Worm (Caenorhabditis elegans) whole organism, young adult: Measurements from ENCODE around the gene crls-1.

Experiments used
- B0019.2 ChIP-seq: fragments of 200-800 bp; sonication (Bioruptor generic); conservative IDR thresholded peaks from 2 replicates; pipeline ENCODE4 v1.3.6; 2022; ENCODE audit warnings: missing genetic modification reagents, missing genetic modification characterization, missing compliant biosample characterization
- C17E4.6 ChIP-seq: fragments of 200-800 bp; sonication (Bioruptor generic); IDR thresholded peaks from 2 replicates; pipeline ENCODE4 v1.3.6; 2022; ENCODE audit warnings: missing genetic modification reagents, missing genetic modification characterization, missing compliant biosample characterization
- D2030.7 ChIP-seq: fragments of 200-800 bp; sonication (Bioruptor generic); IDR thresholded peaks from 2 replicates; pipeline ENCODE4 v1.3.6; 2022; ENCODE audit warnings: missing genetic modification reagents, missing genetic modification characterization, missing compliant biosample characterization
- F23B12.7 ChIP-seq: sonication (generic microtip); optimal IDR thresholded peaks from 2 replicates; lab custom pipeline; 2017; ENCODE audit warnings: missing genetic modification characterization, mild to moderate bottlenecking, missing compliant biosample characterization, antibody characterized with exemption, moderate library complexity; ENCODE audit not compliant: insufficient read depth
- F37B4.10 ChIP-seq: fragments of 200-800 bp; sonication (Bioruptor generic); IDR thresholded peaks from 2 replicates; pipeline ENCODE4 v1.3.6; 2022; ENCODE audit warnings: missing genetic modification characterization, missing compliant biosample characterization
- F55B11.4 ChIP-seq: sonication (generic microtip); optimal IDR thresholded peaks from 2 replicates; lab custom pipeline; 2016; ENCODE audit warnings: missing compliant biosample characterization, missing genetic modification characterization, borderline replicate concordance; ENCODE audit not compliant: insufficient read depth
- K11D2.4 ChIP-seq: fragments of 200-800 bp; sonication (Bioruptor generic); IDR thresholded peaks from 2 replicates; pipeline ENCODE4 v1.3.6; 2022; ENCODE audit warnings: missing genetic modification reagents, missing genetic modification characterization, missing compliant biosample characterization
- T26A5.8 ChIP-seq: sonication (generic microtip); optimal IDR thresholded peaks from 2 replicates; lab custom pipeline; 2016; ENCODE audit warnings: missing genetic modification characterization, missing compliant biosample characterization
- Y56A3A.18 ChIP-seq: fragments of 200-800 bp; sonication (Bioruptor generic); IDR thresholded peaks from 2 replicates; pipeline ENCODE4 v1.3.6; 2022; ENCODE audit warnings: missing genetic modification reagents, missing genetic modification characterization, missing compliant biosample characterization
- Y79H2A.3 ChIP-seq: fragments of 200-800 bp; sonication (Bioruptor generic); conservative IDR thresholded peaks from 2 replicates; pipeline ENCODE4 v1.3.6; 2022; ENCODE audit warnings: missing genetic modification reagents, missing genetic modification characterization, missing compliant biosample characterization
- Y95B8A.8 ChIP-seq: fragments of 200-800 bp; sonication (Bioruptor generic); IDR thresholded peaks from 2 replicates; pipeline ENCODE4 v1.3.6; 2022; ENCODE audit warnings: missing genetic modification reagents, missing genetic modification characterization, missing compliant biosample characterization
- aptf-2 ChIP-seq: fragments of 200-800 bp; sonication (Bioruptor generic); conservative IDR thresholded peaks from 2 replicates; pipeline ENCODE4 v1.3.6; 2022; ENCODE audit warnings: missing genetic modification reagents, missing genetic modification characterization, missing compliant biosample characterization
- attf-3 ChIP-seq: fragments of 200-800 bp; sonication (Bioruptor generic); conservative IDR thresholded peaks from 2 replicates; pipeline ENCODE4 v1.3.6; 2022; ENCODE audit warnings: missing genetic modification reagents, missing genetic modification characterization, missing compliant biosample characterization
- attf-5 ChIP-seq: fragments of 200-800 bp; sonication (Bioruptor generic); optimal IDR thresholded peaks from 2 replicates; lab custom pipeline; 2018; ENCODE audit warnings: mild to moderate bottlenecking, missing genetic modification characterization, missing compliant biosample characterization
- bed-1 ChIP-seq: fragments of 200-800 bp; sonication (Bioruptor generic); IDR thresholded peaks from 2 replicates; pipeline ENCODE4 v1.3.6; 2022; ENCODE audit warnings: missing genetic modification reagents, missing genetic modification characterization, missing compliant biosample characterization
- cebp-1 ChIP-seq, 2 experiments: fragments of 200-800 bp in 1 of 2; sonication (Bioruptor generic) in 1 of 2; sonication (generic microtip) in 1 of 2; IDR thresholded peaks in 1 of 2; optimal IDR thresholded peaks in 1 of 2; 2 replicates each; pipeline versions ENCODE4 v1.3.6 to Lab custom; 2017 to 2022; ENCODE audit warnings: missing compliant biosample characterization in 2 of 2, missing genetic modification characterization in 2 of 2, mild to moderate bottlenecking in 1 of 2, missing genetic modification reagents in 1 of 2, moderate library complexity in 1 of 2
- cebp-2 ChIP-seq: fragments of 200-800 bp; sonication (Bioruptor generic); IDR thresholded peaks from 2 replicates; pipeline ENCODE4 v1.3.6; 2022; ENCODE audit warnings: missing genetic modification characterization, missing compliant biosample characterization
- dox-1 ChIP-seq: fragments of 200-800 bp; sonication (Bioruptor generic); IDR thresholded peaks from 2 replicates; pipeline ENCODE4 v1.3.6; 2022; ENCODE audit warnings: missing genetic modification reagents, missing genetic modification characterization, missing compliant biosample characterization
- egl-18 ChIP-seq: fragments of 200-800 bp; sonication (Bioruptor generic); IDR thresholded peaks from 2 replicates; pipeline ENCODE4 v1.3.6; 2022; ENCODE audit warnings: missing genetic modification reagents, missing genetic modification characterization, missing compliant biosample characterization
- egrh-3 ChIP-seq: fragments of 200-800 bp; sonication (Bioruptor generic); IDR thresholded peaks from 2 replicates; pipeline ENCODE4 v1.3.6; 2022; ENCODE audit warnings: missing genetic modification reagents, missing genetic modification characterization, missing compliant biosample characterization
- ets-4 ChIP-seq: fragments of 200-800 bp; sonication (Bioruptor generic); optimal IDR thresholded peaks from 2 replicates; lab custom pipeline; 2018; ENCODE audit warnings: mild to moderate bottlenecking, missing genetic modification characterization, missing compliant biosample characterization
- him-1 ChIP-seq: sonication (generic microtip); optimal IDR thresholded peaks from 2 replicates; lab custom pipeline; 2016; ENCODE audit warnings: missing genotype, missing genetic modification reagents, missing genetic modification characterization, missing compliant biosample characterization
- hlh-12 ChIP-seq: sonication (generic microtip); optimal IDR thresholded peaks from 2 replicates; lab custom pipeline; 2016; ENCODE audit warnings: missing genetic modification characterization, missing compliant biosample characterization
- hlh-26 ChIP-seq: fragments of 200-800 bp; sonication (Bioruptor generic); conservative IDR thresholded peaks from 2 replicates; pipeline ENCODE4 v1.3.6; 2022; ENCODE audit warnings: missing genetic modification reagents, missing genetic modification characterization, missing compliant biosample characterization
- hsf-1 ChIP-seq: fragments of 200-800 bp; sonication (Bioruptor generic); IDR thresholded peaks from 2 replicates; pipeline ENCODE4 v1.3.6; 2022; ENCODE audit warnings: missing genetic modification reagents, missing genetic modification characterization, missing compliant biosample characterization
- let-526 ChIP-seq: fragments of 200-800 bp; sonication (Bioruptor generic); IDR thresholded peaks from 2 replicates; pipeline ENCODE4 v1.3.6; 2022; ENCODE audit warnings: missing genetic modification reagents, missing genetic modification characterization, missing compliant biosample characterization
- lin-40 ChIP-seq: sonication (generic microtip); optimal IDR thresholded peaks from 2 replicates; lab custom pipeline; 2016; ENCODE audit warnings: missing genetic modification characterization, mild to moderate bottlenecking, missing compliant biosample characterization, missing genotype, missing genetic modification reagents
- lir-1 ChIP-seq: fragments of 200-800 bp; sonication (Bioruptor generic); conservative IDR thresholded peaks from 2 replicates; pipeline ENCODE4 v1.3.6; 2022; ENCODE audit warnings: missing genetic modification reagents, missing genetic modification characterization, missing compliant biosample characterization
- lsl-1 ChIP-seq: fragments of 200-800 bp; sonication (Bioruptor generic); optimal IDR thresholded peaks from 2 replicates; lab custom pipeline; 2018; ENCODE audit warnings: mild to moderate bottlenecking, missing genetic modification characterization, moderate library complexity, missing compliant biosample characterization
- lsy-27 ChIP-seq: sonication (generic microtip); optimal IDR thresholded peaks from 2 replicates; lab custom pipeline; 2017; ENCODE audit warnings: missing genetic modification characterization, mild to moderate bottlenecking, missing compliant biosample characterization, antibody characterized with exemption, missing genotype, borderline replicate concordance; ENCODE audit not compliant: insufficient read depth
- madf-10 ChIP-seq: sonication (generic microtip); optimal IDR thresholded peaks from 2 replicates; lab custom pipeline; 2016; ENCODE audit warnings: mild to moderate bottlenecking, missing genetic modification characterization, missing compliant biosample characterization
- madf-3 ChIP-seq: fragments of 200-800 bp; sonication (Bioruptor generic); IDR thresholded peaks from 2 replicates; pipeline ENCODE4 v1.3.6; 2022; ENCODE audit warnings: missing genetic modification reagents, missing genetic modification characterization, missing compliant biosample characterization
- mcd-1 ChIP-seq: fragments of 200-800 bp; sonication (Bioruptor generic); IDR thresholded peaks from 2 replicates; pipeline ENCODE4 v1.3.6; 2022; ENCODE audit warnings: missing genetic modification reagents, missing genetic modification characterization, missing compliant biosample characterization
- mes-4 ChIP-seq: sonication (generic microtip); optimal IDR thresholded peaks from 2 replicates; lab custom pipeline; 2016; ENCODE audit warnings: missing genotype, missing genetic modification characterization, missing compliant biosample characterization
- nhr-90 ChIP-seq: sonication (generic microtip); optimal IDR thresholded peaks from 2 replicates; lab custom pipeline; 2016; ENCODE audit warnings: missing genotype, mild to moderate bottlenecking, missing genetic modification characterization, missing compliant biosample characterization
- sea-2 ChIP-seq: fragments of 200-800 bp; sonication (Bioruptor generic); IDR thresholded peaks from 2 replicates; pipeline ENCODE4 v1.3.6; 2022; ENCODE audit warnings: missing genetic modification characterization, missing compliant biosample characterization
- snpc-1.3 ChIP-seq: sonication (generic microtip); optimal IDR thresholded peaks from 2 replicates; lab custom pipeline; 2017; ENCODE audit warnings: missing genetic modification characterization, mild to moderate bottlenecking, missing compliant biosample characterization, antibody characterized with exemption, moderate library complexity, missing genotype, missing genetic modification reagents; ENCODE audit not compliant: insufficient read depth
- snpc-4 ChIP-seq, 5 experiments: fragments of 150-350 bp in 1 of 5; sonication (generic microtip) in 4 of 5; optimal IDR thresholded peaks; 2 replicates each; lab custom pipeline; 2014 to 2018; ENCODE audit warnings: missing genetic modification characterization in 5 of 5, missing biosample characterization in 3 of 5, antibody characterized with exemption in 2 of 5, mild to moderate bottlenecking in 2 of 5, missing compliant biosample characterization in 2 of 5, missing genotype in 2 of 5, moderate library complexity in 2 of 5, missing genetic modification reagents in 1 of 5
- tbp1 ChIP-seq: fragments of 200-800 bp; sonication (Bioruptor generic); optimal IDR thresholded peaks from 2 replicates; lab custom pipeline; 2018; ENCODE audit warnings: mild to moderate bottlenecking, missing genetic modification characterization, missing compliant biosample characterization
- tlf-1 ChIP-seq: fragments of 200-800 bp; sonication (Bioruptor generic); optimal IDR thresholded peaks from 2 replicates; lab custom pipeline; 2018; ENCODE audit warnings: mild to moderate bottlenecking, missing genetic modification characterization, missing compliant biosample characterization
- zim-3 ChIP-seq: sonication (generic microtip); optimal IDR thresholded peaks from 2 replicates; lab custom pipeline; 2017; ENCODE audit warnings: mild to moderate bottlenecking, missing genetic modification characterization, moderate library complexity, missing compliant biosample characterization
- ztf-22 ChIP-seq: fragments of 200-800 bp; sonication (Bioruptor generic); optimal IDR thresholded peaks from 2 replicates; lab custom pipeline; 2018; ENCODE audit warnings: mild to moderate bottlenecking, missing genetic modification characterization, moderate library complexity, missing compliant biosample characterization
- ztf-25 ChIP-seq: fragments of 200-800 bp; sonication (Bioruptor generic); IDR thresholded peaks from 2 replicates; pipeline ENCODE4 v1.3.6; 2022; ENCODE audit warnings: missing genetic modification reagents, missing genetic modification characterization, missing compliant biosample characterization

Gene crls-1

ce11 chrIII:886726-887125 is 23.0 kb downstream of the crls-1 start, which contains the start of gene zer-1:
TSS of gene zer-1 (minus strand) at chrIII:886793.
- TF ChIP-seq egrh-3 (GFP tag; lab: Robert Waterston, UW) (no peak), egl-18 (GFP tag; lab: Robert Waterston, UW) (no peak), F55B11.4 (tag; lab: Kevin White, UChicago) (no peak), dox-1 (no peak), him-1 (tag; lab: Kevin White, UChicago) (no peak), hsf-1 (GFP tag; lab: Robert Waterston, UW) (no peak), C17E4.6 (no peak), F23B12.7 (tag; lab: Kevin White, UChicago) (no peak), ztf-25 (GFP tag; lab: Robert Waterston, UW) (no peak)

DNA sequence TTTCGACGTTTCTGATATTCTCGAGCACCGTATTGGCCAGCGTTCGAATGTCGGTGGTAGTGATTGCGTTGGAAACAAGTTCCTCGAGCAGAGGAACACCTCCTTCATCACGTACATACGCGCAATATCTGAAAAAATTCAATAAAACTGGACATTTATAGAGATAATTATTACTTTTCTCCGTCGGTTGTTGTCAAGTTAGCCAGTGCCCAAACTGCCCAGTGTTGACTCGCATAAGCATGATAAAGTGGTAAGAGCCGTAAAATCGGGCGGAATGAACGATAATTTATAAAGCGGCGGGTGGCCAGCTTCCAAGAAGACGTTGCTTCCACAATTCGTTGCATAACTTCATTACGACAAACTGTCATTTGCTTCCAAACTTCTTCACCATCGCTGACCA is 26.1 kb downstream of the crls-1 start:
- TF ChIP-seq C17E4.6 (no peak), egl-18 (GFP tag; lab: Robert Waterston, UW) (no peak), K11D2.4 (GFP tag; lab: Robert Waterston, UW) (no peak), let-526 (GFP tag; lab: Robert Waterston, UW) (no peak), Y95B8A.8 (GFP tag; lab: Robert Waterston, UW) (no peak), Y56A3A.18 (GFP tag; lab: Robert Waterston, UW) (no peak), madf-10 (tag; lab: Kevin White, UChicago) (no peak), D2030.7 (GFP tag; lab: Robert Waterston, UW) (no peak), hlh-12 (tag; lab: Kevin White, UChicago) (no peak), ztf-22 (GFP tag; lab: Kevin White, UChicago) (no peak)

- no peak for TF ChIP-seq snpc-1.3 (tag; lab: Kevin White, UChicago)
- no peak for TF ChIP-seq ets-4
- TF ChIP-seq cebp-1 (GFP tag; IDR thresholded peaks at IDR 0.05; lab: Robert Waterston, UW) = no peak
- TF ChIP-seq cebp-1 (tag; optimal IDR thresholded peaks at IDR 0.05; lab: Kevin White, UChicago) = peak; percentile 19
- no peak for TF ChIP-seq nhr-90
- no peak for TF ChIP-seq let-526 (GFP tag; lab: Robert Waterston, UW)
- peak; percentile 33 for TF ChIP-seq lsl-1 (GFP tag; lab: Kevin White, UChicago)
- TF ChIP-seq F37B4.10 (GFP tag; lab: Robert Waterston, UW) = no peak
- TF ChIP-seq T26A5.8 = no peak
- peak; percentile 15 for TF ChIP-seq tbp1 (GFP tag; lab: Kevin White, UChicago)
- no peak for TF ChIP-seq attf-3 (GFP tag; lab: Robert Waterston, UW)
- TF ChIP-seq attf-5 (GFP tag; lab: Kevin White, UChicago) = no peak
- no peak for TF ChIP-seq bed-1 (GFP tag; lab: Robert Waterston, UW)
- TF ChIP-seq madf-3 (GFP tag; lab: Robert Waterston, UW) = peak; percentile 76; the same call in 1 of the 2 replicates
- no peak for TF ChIP-seq him-1 (tag; lab: Kevin White, UChicago)
- no peak for TF ChIP-seq Y79H2A.3 (GFP tag; lab: Robert Waterston, UW)
- no peak for TF ChIP-seq mes-4
- TF ChIP-seq ztf-22 (GFP tag; lab: Kevin White, UChicago) = no peak
- TF ChIP-seq zim-3 (tag; lab: Kevin White, UChicago) = no peak
- TF ChIP-seq tlf-1 (GFP tag; lab: Kevin White, UChicago) = no peak
- TF ChIP-seq lin-40 = no peak
- TF ChIP-seq lsy-27 (tag; lab: Kevin White, UChicago) = no peak
- TF ChIP-seq lir-1 (GFP tag; lab: Robert Waterston, UW) = no peak
- TF ChIP-seq C17E4.6 = no peak
- no peak for TF ChIP-seq aptf-2 (GFP tag; lab: Robert Waterston, UW)
- TF ChIP-seq F23B12.7 (tag; lab: Kevin White, UChicago) = no peak
- TF ChIP-seq hlh-12 (tag; lab: Kevin White, UChicago) = no peak
- TF ChIP-seq B0019.2 (GFP tag; lab: Robert Waterston, UW) = no peak
- TF ChIP-seq cebp-2 (GFP tag; lab: Robert Waterston, UW) = no peak
- TF ChIP-seq mcd-1 (GFP tag; lab: Robert Waterston, UW) = no peak
- no peak for TF ChIP-seq hlh-26 (GFP tag; lab: Robert Waterston, UW)
- TF ChIP-seq snpc-4 (GFP tag; optimal IDR thresholded peaks at IDR 0.05; lab: Kevin White, UChicago) = no peak
- TF ChIP-seq snpc-4 (tag; optimal IDR thresholded peaks at IDR 0.05; lab: Kevin White, UChicago) = no peak
- no peak for TF ChIP-seq sea-2 (GFP tag; lab: Robert Waterston, UW)
These were observed 28.2 kb downstream of the crls-1 start for ce11 chrIII:881460-881859.
